Worm (Caenorhabditis elegans) whole organism, midembryonic: Measurements from ENCODE around the gene T07D3.4.
"Not testable (repeated sequence)": the region's sequence is repeated elsewhere in the genome, so short reads cannot be mapped to it uniquely, and the experiment has no call there.

ENCODE experiments used
- T22C8.4 ChIP-seq: fragments of 200-800 bp; sonication (Bioruptor generic); IDR thresholded peaks from 2 replicates; pipeline ENCODE4 v1.3.6; 2022; ENCODE audit warnings: missing genetic modification characterization, missing compliant biosample characterization
- cog-1 ChIP-seq: sonication (generic microtip); optimal IDR thresholded peaks from 2 replicates; lab custom pipeline; 2016; ENCODE audit warnings: missing genetic modification characterization, missing compliant biosample characterization
- flt-1 ChIP-seq: fragments of 200-800 bp; sonication (Bioruptor generic); IDR thresholded peaks from 2 replicates; pipeline ENCODE4 v1.3.6; 2022; ENCODE audit warnings: missing genetic modification characterization, missing compliant biosample characterization
- klf-2 ChIP-seq: fragments of 200-800 bp; sonication (Bioruptor generic); conservative IDR thresholded peaks from 2 replicates; pipeline ENCODE4 v1.3.6; 2022; ENCODE audit warnings: missing genetic modification reagents, missing genetic modification characterization, missing compliant biosample characterization
- med-1 ChIP-seq: sonication (generic microtip); optimal IDR thresholded peaks from 2 replicates; lab custom pipeline; 2017; ENCODE audit warnings: missing genetic modification characterization, mild to moderate bottlenecking, missing compliant biosample characterization, antibody characterized with exemption, missing genetic modification reagents; ENCODE audit not compliant: insufficient read depth
- ref-1 ChIP-seq: fragments of 200-800 bp; sonication (Bioruptor generic); conservative IDR thresholded peaks from 2 replicates; pipeline ENCODE4 v1.3.6; 2022; ENCODE audit warnings: missing genetic modification reagents, missing genetic modification characterization, missing compliant biosample characterization
- tab-1 ChIP-seq: fragments of 200-800 bp; sonication (Bioruptor generic); IDR thresholded peaks from 2 replicates; pipeline ENCODE4 v1.3.6; 2022; ENCODE audit warnings: missing genetic modification characterization, missing compliant biosample characterization
- ztf-23 ChIP-seq: fragments of 200-800 bp; sonication (Bioruptor generic); IDR thresholded peaks from 2 replicates; pipeline ENCODE4 v1.3.6; 2022; ENCODE audit warnings: missing genetic modification reagents, missing genetic modification characterization, missing compliant biosample characterization
- ztf-29 ChIP-seq: fragments of 200-800 bp; sonication (Bioruptor generic); IDR thresholded peaks from 2 replicates; pipeline ENCODE4 v1.3.6; 2022; ENCODE audit warnings: missing genetic modification reagents, missing genetic modification characterization, missing compliant biosample characterization

Gene T07D3.4

DNA sequence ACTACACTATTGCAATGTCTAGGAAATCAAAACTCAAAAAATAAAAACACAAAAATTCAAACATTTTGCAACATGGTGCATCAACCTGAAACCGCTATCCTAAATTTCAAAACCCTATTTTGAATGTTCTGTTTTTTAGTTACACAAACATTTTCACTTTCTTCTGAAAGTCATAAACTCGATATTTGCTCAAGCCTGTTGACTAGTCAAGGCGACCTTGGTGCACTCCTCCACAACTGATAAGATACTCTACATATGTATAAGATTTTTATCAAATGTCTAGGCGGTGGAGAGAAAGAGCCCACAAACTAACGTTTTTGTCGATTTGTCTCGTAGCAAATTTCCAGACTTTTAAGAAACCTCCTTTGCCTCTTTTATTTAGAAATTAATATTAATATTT is at the start of gene T07D3.4:
TSS of gene T07D3.4 (plus strand) at position 286 of the 400 bp plus-strand sequence.
- no peak for TF ChIP-seq ref-1 (GFP tag; lab: Robert Waterston, UW)
- no peak for TF ChIP-seq ztf-29
- no peak for TF ChIP-seq klf-2 (GFP tag; lab: Robert Waterston, UW)
- no peak for TF ChIP-seq ztf-23 (GFP tag; lab: Robert Waterston, UW)
- no peak for TF ChIP-seq med-1 (GFP tag; lab: Kevin White, UChicago)
- no peak for TF ChIP-seq T22C8.4 (GFP tag; lab: Robert Waterston, UW)
- no peak for TF ChIP-seq cog-1 (tag; lab: Kevin White, UChicago)

DNA sequence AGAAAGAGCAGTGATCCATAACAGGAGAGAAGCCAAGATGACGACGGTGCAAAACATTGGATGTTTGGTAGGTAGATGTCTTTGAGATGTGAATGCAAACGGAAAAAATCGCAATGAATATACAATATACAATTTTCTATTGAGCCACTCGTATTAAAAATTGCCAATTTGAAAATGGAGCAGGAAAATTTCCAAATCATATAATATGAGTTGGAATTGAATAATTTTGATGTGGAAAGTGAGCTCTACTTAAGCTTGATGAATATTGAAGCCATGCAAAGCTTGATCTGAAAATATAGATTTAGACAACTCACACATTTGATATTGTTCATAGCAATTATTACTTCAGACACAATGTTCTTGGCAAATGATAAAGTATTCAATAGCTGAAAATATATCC is 49.7 kb upstream of the T07D3.4 start, which contains the start of gene F28A10.8:
TSS of gene F28A10.8 (minus strand) at position 101 of the 400 bp plus-strand sequence.
- TF ChIP-seq tab-1 (GFP tag; lab: Robert Waterston, UW): no peak
- TF ChIP-seq ref-1 (GFP tag; lab: Robert Waterston, UW): no peak
- no peak for TF ChIP-seq flt-1
- no peak for TF ChIP-seq ztf-23 (GFP tag; lab: Robert Waterston, UW)
- TF ChIP-seq klf-2 (GFP tag; lab: Robert Waterston, UW): no peak
- TF ChIP-seq cog-1 (tag; lab: Kevin White, UChicago): no peak
- no peak for TF ChIP-seq med-1 (GFP tag; lab: Kevin White, UChicago)
- TF ChIP-seq T22C8.4 (GFP tag; lab: Robert Waterston, UW): no peak
- TF ChIP-seq ztf-29: no peak

- no peak for TF ChIP-seq cog-1 (tag; lab: Kevin White, UChicago)
- no peak for TF ChIP-seq tab-1 (GFP tag; lab: Robert Waterston, UW)
- no peak for TF ChIP-seq med-1 (GFP tag; lab: Kevin White, UChicago)
- TF ChIP-seq ztf-29: no peak
- TF ChIP-seq ref-1 (GFP tag; lab: Robert Waterston, UW): no peak
- no peak for TF ChIP-seq klf-2 (GFP tag; lab: Robert Waterston, UW)
- TF ChIP-seq flt-1: no peak
- no peak for TF ChIP-seq T22C8.4 (GFP tag; lab: Robert Waterston, UW)
- TF ChIP-seq ztf-23 (GFP tag; lab: Robert Waterston, UW): no peak
These were observed 48.0 kb upstream of the T07D3.4 start, which contains the start of gene clc-33 for ce11 chrII:840131-840530. TSS of gene clc-33 (plus strand) at chrII:840431.

DNA sequence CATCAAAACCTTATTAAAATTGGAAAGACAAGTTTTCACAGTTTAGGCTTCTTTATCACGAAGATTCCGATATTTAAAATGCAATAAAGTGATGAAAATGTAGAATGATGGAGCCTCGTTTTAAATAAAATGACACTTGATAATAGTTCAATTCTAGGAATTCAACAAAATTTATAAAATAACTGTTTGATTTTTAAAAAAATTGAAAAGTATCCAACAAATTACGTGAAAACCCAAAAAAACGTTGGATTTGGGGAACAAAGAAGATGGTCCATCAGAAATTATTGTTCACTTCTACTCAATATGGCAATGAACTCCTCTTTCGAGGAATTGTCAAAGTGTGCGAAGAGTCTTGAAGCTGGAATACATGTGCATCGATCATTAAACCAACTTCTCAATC is 44.1 kb upstream of the T07D3.4 start, which contains the start of gene F28A10.4:
TSS of gene F28A10.4 (plus strand) at position 301 of the 400 bp plus-strand sequence.
- no peak for TF ChIP-seq ztf-29
- no peak for TF ChIP-seq med-1 (GFP tag; lab: Kevin White, UChicago)
- no peak for TF ChIP-seq flt-1
- TF ChIP-seq klf-2 (GFP tag; lab: Robert Waterston, UW): no peak

- no peak for TF ChIP-seq flt-1
- TF ChIP-seq ztf-23 (GFP tag; lab: Robert Waterston, UW): no peak
- TF ChIP-seq ref-1 (GFP tag; lab: Robert Waterston, UW): no peak
- no peak for TF ChIP-seq tab-1 (GFP tag; lab: Robert Waterston, UW)
These were observed 42.5 kb upstream of the T07D3.4 start, which contains the start of gene F28A10.7 for ce11 chrII:845618-846017. TSS of gene F28A10.7 (minus strand) at chrII:845718.

DNA sequence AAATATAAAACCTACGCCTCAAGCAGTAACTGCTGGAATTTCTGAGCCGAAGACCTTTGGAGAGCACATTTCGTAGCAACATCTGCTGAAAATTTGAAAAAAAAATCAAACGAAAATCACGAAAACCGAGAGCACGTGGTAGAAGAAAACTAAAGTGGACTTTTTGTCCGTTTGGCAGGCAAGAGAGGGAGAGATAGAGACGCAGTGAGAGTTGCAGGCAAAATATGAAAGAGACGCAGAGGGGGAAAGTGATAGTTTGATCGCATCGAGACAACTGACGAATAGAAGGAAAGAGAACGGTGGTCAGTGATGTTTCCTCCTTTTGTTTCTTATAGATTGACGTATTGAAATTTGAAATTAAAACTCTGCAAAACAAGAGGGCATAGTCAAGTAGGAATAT is 39.6 kb upstream of the T07D3.4 start, which contains the start of the genes acdh-9 and F28A10.13:
TSS of gene acdh-9 (minus strand) at position 85 of the 400 bp plus-strand sequence.
TSS of gene F28A10.13 (plus strand) at position 294 of the 400 bp plus-strand sequence.
- TF ChIP-seq med-1 (GFP tag; lab: Kevin White, UChicago) (no peak), tab-1 (GFP tag; lab: Robert Waterston, UW) (no peak)

ce11 chrII:850567-850966 is 37.5 kb upstream of the T07D3.4 start, which contains the start of gene F28A10.5:
TSS of gene F28A10.5 (minus strand) at chrII:850667.
- not testable (repeated sequence) for TF ChIP-seq med-1 (GFP tag; lab: Kevin White, UChicago); klf-2 (GFP tag; lab: Robert Waterston, UW); ztf-29

DNA sequence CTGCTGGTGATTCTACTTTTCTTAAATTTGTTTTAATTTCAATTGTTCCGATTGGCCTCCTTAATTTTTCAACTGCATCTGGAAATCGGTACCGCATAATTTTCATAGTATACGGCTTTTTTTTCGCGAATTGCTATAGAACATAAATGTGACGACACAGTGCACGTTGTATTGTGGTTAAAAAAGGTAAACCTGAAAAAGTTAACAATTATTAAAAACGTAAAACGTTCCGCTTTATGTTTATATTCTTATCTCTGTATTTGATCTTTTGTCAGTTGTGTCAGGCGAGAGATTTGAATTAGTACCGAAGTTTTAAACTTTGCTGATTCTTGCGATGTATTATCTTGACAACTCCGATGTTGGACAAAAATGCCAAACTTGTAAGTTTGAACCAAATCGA is 26.5 kb upstream of the T07D3.4 start, which contains the start of gene Y46B2A.4:
TSS of gene Y46B2A.4 (plus strand) at position 301 of the 400 bp plus-strand sequence.
- TF ChIP-seq ztf-29: no peak
- no peak for TF ChIP-seq klf-2 (GFP tag; lab: Robert Waterston, UW)
- no peak for TF ChIP-seq med-1 (GFP tag; lab: Kevin White, UChicago)
- no peak for TF ChIP-seq tab-1 (GFP tag; lab: Robert Waterston, UW)
- no peak for TF ChIP-seq cog-1 (tag; lab: Kevin White, UChicago)
- TF ChIP-seq ref-1 (GFP tag; lab: Robert Waterston, UW): no peak
- TF ChIP-seq T22C8.4 (GFP tag; lab: Robert Waterston, UW): no peak
- TF ChIP-seq flt-1: no peak
- TF ChIP-seq ztf-23 (GFP tag; lab: Robert Waterston, UW): no peak

DNA sequence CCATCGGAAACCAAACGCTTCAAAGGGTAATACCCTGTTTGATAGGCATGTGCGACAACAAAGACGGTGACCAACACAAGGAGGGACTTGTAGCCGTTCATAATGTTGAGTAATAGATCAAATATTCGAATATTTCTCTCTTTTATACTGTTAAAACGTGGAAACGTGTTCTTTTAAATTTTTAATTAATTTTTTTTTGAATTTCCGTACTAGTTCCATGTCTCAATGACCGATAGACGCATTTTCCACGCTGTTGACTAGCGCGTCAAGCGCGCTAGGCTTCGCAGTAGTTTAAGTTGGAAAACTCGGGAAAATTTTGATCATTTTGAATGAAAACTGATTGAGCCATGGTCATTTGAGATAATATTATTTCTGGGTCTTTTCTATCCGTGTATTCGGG is 21.3 kb upstream of the T07D3.4 start, which contains the start of gene Y46B2A.3:
TSS of gene Y46B2A.3 (minus strand) at position 101 of the 400 bp plus-strand sequence.
- TF ChIP-seq cog-1 (tag; lab: Kevin White, UChicago) (no peak), klf-2 (GFP tag; lab: Robert Waterston, UW) (no peak), tab-1 (GFP tag; lab: Robert Waterston, UW) (no peak), med-1 (GFP tag; lab: Kevin White, UChicago) (no peak)

- TF ChIP-seq ztf-29: no peak
- no peak for TF ChIP-seq klf-2 (GFP tag; lab: Robert Waterston, UW)
- TF ChIP-seq ztf-23 (GFP tag; lab: Robert Waterston, UW): no peak
- TF ChIP-seq tab-1 (GFP tag; lab: Robert Waterston, UW): no peak
- TF ChIP-seq ref-1 (GFP tag; lab: Robert Waterston, UW): no peak
- no peak for TF ChIP-seq T22C8.4 (GFP tag; lab: Robert Waterston, UW)
- no peak for TF ChIP-seq med-1 (GFP tag; lab: Kevin White, UChicago)
- TF ChIP-seq cog-1 (tag; lab: Kevin White, UChicago): no peak
- TF ChIP-seq flt-1: no peak
These were observed 19.8 kb upstream of the T07D3.4 start, which contains the start of gene fbxc-51 for ce11 chrII:868240-868864. TSS of gene fbxc-51 (plus strand) at chrII:868814.
